Fruit fly (Drosophila melanogaster): Measurements from ENCODE around the gene CG43376.
A peak's percentile ranks its signal among the peaks of the same experiment; 100 is the strongest.

Gene CG43376

DNA sequence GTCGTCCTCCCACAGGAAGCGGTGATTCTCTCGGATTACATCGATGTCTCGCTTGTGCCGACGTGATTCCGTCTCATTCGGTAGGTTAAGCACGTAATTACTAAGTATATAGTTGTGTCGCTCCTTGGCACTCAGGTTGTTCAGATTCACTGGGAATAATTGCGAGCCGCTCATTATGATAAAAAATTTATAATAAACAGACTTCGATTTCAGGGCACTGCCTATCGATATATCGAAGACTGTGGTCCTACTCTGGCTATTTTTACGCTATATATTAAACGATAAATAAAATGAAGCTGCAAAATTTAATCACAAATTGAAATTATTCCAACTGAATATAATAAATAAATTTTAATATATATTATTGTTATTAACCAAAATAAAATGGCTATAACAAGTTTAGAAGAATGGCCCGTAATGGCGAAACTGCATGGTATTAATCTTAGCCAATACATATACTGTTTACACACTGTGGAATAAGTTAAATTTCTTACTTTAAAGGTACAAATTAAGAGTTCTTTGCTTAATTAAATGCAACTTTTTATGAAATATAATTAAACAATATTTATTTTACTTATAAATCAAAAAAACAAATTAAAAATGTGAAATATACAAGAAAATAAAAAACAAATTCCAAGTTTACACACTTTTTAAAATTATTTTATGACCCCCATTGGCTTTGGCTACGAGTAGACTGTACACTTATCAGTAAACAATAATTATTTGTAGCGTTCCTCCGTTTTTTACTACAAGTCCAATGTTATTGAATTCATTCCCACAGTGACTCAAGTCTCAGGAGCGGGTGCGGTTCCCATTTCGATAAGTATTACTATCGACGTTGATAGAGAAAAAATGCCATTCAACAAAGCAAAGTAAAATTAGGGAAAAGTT lies 9.7 kb downstream of the CG43376 start, which contains the start of gene Eato (continued):
- TF ChIP-seq toy (GFP tag; IDR thresholded peaks at IDR 0.05) (no peak), CG2129 (GFP tag; IDR thresholded peaks at IDR 0.05; ENCODE audit: partially characterized antibody) (no peak), CG2120 (GFP tag; optimal IDR thresholded peaks at IDR 0.05) (peak; percentile 7), Dad (GFP tag; optimal IDR thresholded peaks at IDR 0.05) (no peak), lilli (GFP tag; optimal IDR thresholded peaks at IDR 0.05) (peak; percentile 42), unc-4 (GFP tag; IDR thresholded peaks at IDR 0.05; ENCODE audit: partially characterized antibody) (peak; percentile 55), sens (GFP tag) (peak; percentile 64), CG34224 (GFP tag; IDR thresholded peaks at IDR 0.05; ENCODE audit: partially characterized antibody) (peak; percentile 31; the same call in 2 of the 3 replicates), aop (GFP tag; IDR thresholded peaks at IDR 0.05) (no peak), slbo (GFP tag; IDR thresholded peaks at IDR 0.05) (peak; percentile 55), Nf-YC (tag; optimal IDR thresholded peaks at IDR 0.05) (peak; percentile 36), CG14667 (GFP tag; IDR thresholded peaks at IDR 0.05) (no peak), CG1024 (GFP tag; IDR thresholded peaks at IDR 0.05) (peak; percentile 19; the same call in 1 of the 2 replicates), CG14710 (tag; optimal IDR thresholded peaks at IDR 0.05) (peak; percentile 30), CG14860 (GFP tag; IDR thresholded peaks at IDR 0.05; ENCODE audit: partially characterized antibody) (peak; percentile 28; the same call in 1 of the 3 replicates), CG10274 (GFP tag; optimal IDR thresholded peaks at IDR 0.05) (no peak), ems (GFP tag; optimal IDR thresholded peaks at IDR 0.05) (no peak), HHEX (GFP tag; optimal IDR thresholded peaks at IDR 0.05) (no peak), Hr3 (GFP tag; optimal IDR thresholded peaks at IDR 0.05) (peak; percentile 4), CG15011 (GFP tag; optimal IDR thresholded peaks at IDR 0.05) (no peak), Xbp1 (GFP tag; optimal IDR thresholded peaks at IDR 0.05) (peak; percentile 22), Kr (GFP tag; optimal IDR thresholded peaks at IDR 0.05) (no peak), pfk (GFP tag; optimal IDR thresholded peaks at IDR 0.05) (no peak), shn (GFP tag; optimal IDR thresholded peaks at IDR 0.05) (peak; percentile 23), CG31365 (tag; optimal IDR thresholded peaks at IDR 0.05) (no peak), sr (GFP tag; IDR thresholded peaks at IDR 0.05) (no peak), CG8944 (GFP tag; optimal IDR thresholded peaks at IDR 0.05) (no peak), bcd (GFP tag; optimal IDR thresholded peaks at IDR 0.05) (no peak), CG34422 (GFP tag; IDR thresholded peaks at IDR 0.05) (0 out of 3 replicates have a peak, but pooled peaks have one; percentile 26), MESR4 (GFP tag; optimal IDR thresholded peaks at IDR 0.05) (peak; percentile 47), gt (GFP tag; IDR thresholded peaks at IDR 0.05) (no peak), chinmo (GFP tag; IDR thresholded peaks at IDR 0.05; ENCODE audit: partially characterized antibody) (0 out of 4 replicates have a peak, but pooled peaks have one; percentile 6), Hmx (GFP tag; optimal IDR thresholded peaks at IDR 0.05) (no peak), Hmr (GFP tag; optimal IDR thresholded peaks at IDR 0.05) (no peak), CG17802 (tag; optimal IDR thresholded peaks at IDR 0.05) (peak; percentile 35), gce (GFP tag; IDR thresholded peaks at IDR 0.05) (no peak), Pdp1 (GFP tag; optimal IDR thresholded peaks at IDR 0.05) (no peak), CG13424 (tag; optimal IDR thresholded peaks at IDR 0.05) (peak; percentile 16), CG13775 (GFP tag; optimal IDR thresholded peaks at IDR 0.05) (peak; percentile 58), CG10267 (tag; optimal IDR thresholded peaks at IDR 0.05) (peak; percentile 9), ato (GFP tag; IDR thresholded peaks at IDR 0.05; ENCODE audit: partially characterized antibody) (no peak), CG9437 (GFP tag; optimal IDR thresholded peaks at IDR 0.05) (peak; percentile 17), gfzf (GFP tag; optimal IDR thresholded peaks at IDR 0.05) (peak; percentile 25), dpn (GFP tag; optimal IDR thresholded peaks at IDR 0.05) (no peak), Bdp1 (GFP tag; optimal IDR thresholded peaks at IDR 0.05) (no peak), sens-2 (GFP tag; IDR thresholded peaks at IDR 0.05) (no peak), peb (GFP tag; IDR thresholded peaks at IDR 0.05) (no peak)

All from whole organism, embryonic.